Worm (Caenorhabditis elegans): ENCODE results near the gene C35C5.10.

The C35C5.10 gene

ce11 chrX:11546445-11547275 lies 9.4 kb upstream of the C35C5.10 start, which contains the start of gene selt-1.1 (continued):
- TF ChIP-seq nhr-27 (tag; optimal IDR thresholded peaks at IDR 0.05) (no peak), F55B11.4 (tag; optimal IDR thresholded peaks at IDR 0.05; ENCODE audit: borderline replicate concordance, insufficient read depth) (no peak), ztf-6 (GFP tag; IDR thresholded peaks at IDR 0.05) (no peak), C17E4.6 (GFP tag; IDR thresholded peaks at IDR 0.05) (no peak), B0336.3 (GFP tag; IDR thresholded peaks at IDR 0.05) (peak; percentile 65; the same call in 1 of the 2 replicates), hlh-12 (tag; optimal IDR thresholded peaks at IDR 0.05) (no peak)

DNA sequence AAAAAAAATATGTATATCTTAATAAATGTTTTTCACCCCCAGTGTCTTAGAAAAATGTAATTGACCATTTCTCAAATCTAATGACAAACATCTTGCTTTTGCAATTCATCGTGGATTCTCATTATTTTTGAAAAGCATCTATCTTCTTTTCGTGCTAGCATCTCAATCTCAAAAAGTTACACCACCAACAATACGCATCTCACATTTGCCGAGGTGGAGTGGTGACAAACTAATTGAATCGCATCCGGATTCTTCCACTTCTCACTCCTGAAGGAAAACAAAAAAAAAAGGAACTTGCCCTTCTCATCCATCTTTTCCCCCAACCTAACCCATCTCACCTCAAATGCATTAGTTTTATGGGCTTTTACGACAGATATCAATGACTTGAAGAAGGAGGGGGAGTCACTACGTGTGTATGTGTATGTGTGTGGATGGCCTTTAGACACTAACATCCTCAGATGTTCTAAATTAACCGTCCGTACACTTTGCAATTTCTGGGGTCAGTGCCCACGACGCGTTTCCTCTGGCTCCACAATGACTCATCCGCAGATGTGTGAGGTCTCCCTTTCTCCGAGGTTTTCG lies 8.5 kb upstream of the C35C5.10 start:
- TF ChIP-seq ceh-91 (GFP tag; IDR thresholded peaks at IDR 0.05) (no peak), K12H6.12 (tag; optimal IDR thresholded peaks at IDR 0.05) (no peak), rcor-1 (GFP tag; IDR thresholded peaks at IDR 0.05) (no peak), F52B5.7 (tag; optimal IDR thresholded peaks at IDR 0.05) (no peak)

DNA sequence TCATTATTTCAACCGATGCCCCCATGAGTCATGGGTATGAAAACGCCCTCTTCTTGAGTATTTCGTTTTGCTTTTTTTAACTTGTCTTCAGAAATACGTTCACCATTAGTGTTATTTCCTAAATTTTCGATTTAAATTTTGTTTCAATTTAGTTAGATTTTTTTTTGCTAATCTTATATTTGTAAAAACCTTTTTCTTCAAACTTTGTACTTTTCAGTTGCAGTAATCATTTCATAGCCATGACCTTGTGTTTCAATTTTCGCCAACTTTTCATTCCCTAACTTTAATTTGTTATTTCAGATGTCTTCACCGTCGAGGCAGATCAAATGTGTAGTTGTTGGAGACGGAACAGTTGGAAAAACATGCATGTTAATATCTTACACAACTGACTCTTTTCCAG lies 7.7 kb upstream of the C35C5.10 start, which contains the start of gene mig-2:
mig-2 (plus strand) TSS at position 301 of the 400 bp plus-strand sequence.
- TF ChIP-seq chd-7 (tag; optimal IDR thresholded peaks at IDR 0.05) = no peak
- TF ChIP-seq tlf-1 (GFP tag; optimal IDR thresholded peaks at IDR 0.05) = no peak
- no peak for TF ChIP-seq snpc-1.3 (tag; optimal IDR thresholded peaks at IDR 0.05; ENCODE audit: insufficient read depth)
- TF ChIP-seq repo-1 (tag; optimal IDR thresholded peaks at IDR 0.05) = no peak
- no peak for TF ChIP-seq cebp-1 (GFP tag; IDR thresholded peaks at IDR 0.05)
- no peak for TF ChIP-seq cebp-1 (tag; optimal IDR thresholded peaks at IDR 0.05)
- no peak for TF ChIP-seq ztf-18 (tag; optimal IDR thresholded peaks at IDR 0.05)
- no peak for TF ChIP-seq lin-54 (GFP tag; optimal IDR thresholded peaks at IDR 0.05)
- no peak for TF ChIP-seq let-526 (GFP tag; IDR thresholded peaks at IDR 0.05)
- no peak for TF ChIP-seq rpc-1 (optimal IDR thresholded peaks at IDR 0.05)
- no peak for TF ChIP-seq rpc-1 (tag; optimal IDR thresholded peaks at IDR 0.05)
- TF ChIP-seq somi-1 (GFP tag; optimal IDR thresholded peaks at IDR 0.05) = no peak
- no peak for TF ChIP-seq ets-4 (GFP tag; optimal IDR thresholded peaks at IDR 0.05)
- no peak for TF ChIP-seq ceh-40 (GFP tag; IDR thresholded peaks at IDR 0.05)
- TF ChIP-seq aptf-2 (GFP tag; conservative IDR thresholded peaks at IDR 0.05) = no peak
- TF ChIP-seq snpc-3.4 (tag; optimal IDR thresholded peaks at IDR 0.05) = no peak
- no peak for TF ChIP-seq B0336.3 (GFP tag; IDR thresholded peaks at IDR 0.05)
- no peak for TF ChIP-seq aptf-3 (GFP tag; IDR thresholded peaks at IDR 0.05)
- no peak for TF ChIP-seq unc-62 (GFP tag; optimal IDR thresholded peaks at IDR 0.05)

DNA sequence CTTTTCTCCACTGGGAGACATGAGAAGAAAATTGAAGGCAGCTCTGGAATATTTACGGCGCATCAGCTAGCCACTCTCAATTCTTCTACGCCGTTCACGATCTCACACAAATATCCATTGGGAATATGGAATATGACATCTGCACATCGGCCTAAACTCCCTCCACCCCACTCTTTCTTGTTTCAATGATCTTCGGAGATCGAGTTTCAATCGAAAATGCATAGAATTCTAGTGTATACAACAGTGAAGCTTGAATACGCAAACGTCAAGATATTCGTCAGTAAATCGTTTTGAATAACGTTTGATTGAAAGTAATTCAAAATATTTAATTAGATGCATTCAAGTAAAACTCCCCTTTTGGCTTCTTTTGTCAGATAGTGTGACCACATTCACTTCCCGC lies 4.2 kb upstream of the C35C5.10 start:
- TF ChIP-seq aptf-3 (GFP tag; IDR thresholded peaks at IDR 0.05) = no peak
- no peak for TF ChIP-seq dox-1 (GFP tag; IDR thresholded peaks at IDR 0.05)
- no peak for TF ChIP-seq F57A8.1 (GFP tag; optimal IDR thresholded peaks at IDR 0.05)
- TF ChIP-seq Y95B8A.8 (GFP tag; IDR thresholded peaks at IDR 0.05) = no peak
- TF ChIP-seq F22D6.2 (tag; optimal IDR thresholded peaks at IDR 0.05) = no peak
- no peak for TF ChIP-seq F37B4.10 (GFP tag; IDR thresholded peaks at IDR 0.05)

All from whole organism, young adult.